Fruit fly (Drosophila melanogaster): Measurements from ENCODE around the gene CG5160.

DNA sequence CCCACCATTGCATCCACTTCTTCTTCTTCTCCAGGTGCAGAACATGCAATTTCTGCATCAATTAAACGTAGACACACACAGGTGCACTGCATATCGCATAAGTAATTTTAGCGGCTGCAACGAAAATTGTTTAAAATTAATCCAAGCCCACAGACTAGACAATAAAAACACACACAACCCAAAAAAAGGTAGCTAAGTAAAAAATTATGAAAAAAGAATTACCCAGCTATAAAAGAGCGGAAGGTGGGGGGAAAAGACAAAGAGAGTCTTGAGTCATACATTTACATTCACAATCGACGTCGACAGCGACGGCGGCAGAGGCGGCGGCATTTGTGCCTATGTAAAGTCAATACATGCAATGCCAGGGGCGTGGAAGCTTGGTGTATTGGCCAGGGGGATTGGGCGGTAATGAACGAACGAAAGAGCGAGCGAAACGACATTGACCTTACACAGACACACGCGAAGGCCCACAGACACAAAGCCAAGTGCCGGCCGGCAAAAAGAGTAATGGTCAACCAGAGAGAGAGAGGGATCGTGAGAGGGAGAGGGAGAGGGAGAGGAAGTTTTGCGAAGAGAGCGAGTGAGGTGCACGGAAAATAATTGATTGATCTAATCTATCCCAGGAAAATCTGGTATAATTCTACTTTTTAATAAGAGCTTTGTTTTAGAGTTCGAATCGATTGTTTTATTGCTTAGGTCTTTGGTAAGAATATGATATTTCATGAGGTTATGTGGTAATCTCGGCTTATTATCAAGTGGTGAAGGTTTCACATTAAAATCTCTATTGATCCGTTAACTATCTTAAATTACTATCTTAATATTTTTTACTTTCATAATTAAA is 19.8 kb upstream of the CG5160 start:
- TF ChIP-seq CTCF (optimal IDR thresholded peaks at IDR 0.05), result no peak
- no peak for TF ChIP-seq CG8478 (optimal IDR thresholded peaks at IDR 0.05)
